Worm (Caenorhabditis elegans): ENCODE results near the gene C42D4.3.
A peak's percentile ranks its signal among the peaks of the same experiment; 100 is the strongest.

ce11 chrIV:7131780-7132179 is 47.3 kb upstream of the C42D4.3 start, which contains the start of gene grsp-3:
- no peak for TF ChIP-seq aly-2 (tag; optimal IDR thresholded peaks at IDR 0.05)
- no peak for TF ChIP-seq egl-27 (tag; optimal IDR thresholded peaks at IDR 0.05)
- peak in 1 of 3 experiments; percentile 26 for TF ChIP-seq dpl-1 (GFP tag; optimal IDR thresholded peaks at IDR 0.05)
- no peak for TF ChIP-seq egl-13 (tag; optimal IDR thresholded peaks at IDR 0.05)
- TF ChIP-seq nhr-19 (GFP tag; conservative IDR thresholded peaks at IDR 0.05) = no peak; the same call in 1 of the 2 replicates
- TF ChIP-seq nhr-77 (tag; optimal IDR thresholded peaks at IDR 0.05) = no peak
- TF ChIP-seq aha-1 (tag; optimal IDR thresholded peaks at IDR 0.05) = no peak
- no peak for TF ChIP-seq pag-3 (tag; optimal IDR thresholded peaks at IDR 0.05; ENCODE audit: borderline replicate concordance, insufficient read depth)
- TF ChIP-seq unc-62 (GFP tag; optimal IDR thresholded peaks at IDR 0.05) = no peak
- TF ChIP-seq lin-35 (GFP tag; optimal IDR thresholded peaks at IDR 0.05) = peak in 1 of 2 experiments; percentile 43
- no peak for TF ChIP-seq ces-1 (GFP tag; optimal IDR thresholded peaks at IDR 0.05)
- no peak for TF ChIP-seq pqm-1 (tag; optimal IDR thresholded peaks at IDR 0.05)
- TF ChIP-seq elt-3 (tag; optimal IDR thresholded peaks at IDR 0.05) = peak in 2 of 6 experiments; percentile 59 to 95
